Fruit fly (Drosophila melanogaster) whole organism, embryonic: Measurements from ENCODE around the gene CG4462.

Experiments used
- Atf6 ChIP-seq: fragments of 200-800 bp; sonication (Bioruptor generic); IDR thresholded peaks from 2 replicates; pipeline ENCODE4 v1.3.6; 2022; ENCODE audit warnings: missing biosample characterization, missing genetic modification characterization
- CG1024 ChIP-seq: fragments of 200-800 bp; sonication (Bioruptor generic); IDR thresholded peaks from 2 replicates; pipeline ENCODE4 v1.3.6; 2022; ENCODE audit warnings: missing biosample characterization, missing genetic modification characterization
- CG11504 ChIP-seq: fragments of 200-800 bp; sonication (Bioruptor generic); optimal IDR thresholded peaks from 3 replicates; lab custom pipeline; 2019; ENCODE audit warnings: missing biosample characterization, mild to moderate bottlenecking, missing genetic modification characterization, moderate library complexity
- CG11723 ChIP-seq: fragments of 200-800 bp; sonication (Bioruptor generic); optimal IDR thresholded peaks from 2 replicates; lab custom pipeline; 2017; ENCODE audit warnings: missing biosample characterization, mild to moderate bottlenecking, missing genetic modification characterization
- CG12299 ChIP-seq: fragments of 200-800 bp; sonication (Bioruptor generic); optimal IDR thresholded peaks from 2 replicates; lab custom pipeline; 2018; ENCODE audit warnings: missing biosample characterization, mild to moderate bottlenecking, missing genetic modification characterization
- CG12391 ChIP-seq: fragments of 200-800 bp; sonication (Bioruptor generic); optimal IDR thresholded peaks from 3 replicates; lab custom pipeline; 2018; ENCODE audit warnings: missing biosample characterization, mild to moderate bottlenecking, missing genetic modification characterization, moderate library complexity
- CG13424 ChIP-seq: fragments of 200-800 bp; sonication (Bioruptor generic); optimal IDR thresholded peaks from 2 replicates; lab custom pipeline; 2019; ENCODE audit warnings: missing biosample characterization, mild to moderate bottlenecking, missing genetic modification characterization, moderate library complexity
- CG15479 ChIP-seq: fragments of 200-800 bp; sonication (Bioruptor generic); optimal IDR thresholded peaks from 3 replicates; lab custom pipeline; 2019; ENCODE audit warnings: missing biosample characterization, mild to moderate bottlenecking, missing genetic modification characterization, moderate library complexity
- CG16813 ChIP-seq: fragments of 200-800 bp; sonication (Bioruptor generic); IDR thresholded peaks from 3 replicates; pipeline ENCODE4 v1.3.6; 2022; ENCODE audit warnings: missing biosample characterization, missing genetic modification characterization; ENCODE audit not compliant: partially characterized antibody
- CG3065 ChIP-seq: fragments of 200-800 bp; sonication (Bioruptor generic); optimal IDR thresholded peaks from 2 replicates; lab custom pipeline; 2016; ENCODE audit warnings: missing biosample characterization, missing genetic modification characterization
- CG33557 ChIP-seq: fragments of 200-800 bp; sonication (Bioruptor generic); optimal IDR thresholded peaks from 2 replicates; lab custom pipeline; 2019; ENCODE audit warnings: missing biosample characterization, mild to moderate bottlenecking, missing genetic modification characterization, moderate library complexity
- CG3838 ChIP-seq: fragments of 200-800 bp; sonication (Bioruptor generic); optimal IDR thresholded peaks from 3 replicates; lab custom pipeline; 2016; ENCODE audit warnings: missing biosample characterization, missing genetic modification characterization
- CG42726 ChIP-seq: fragments of 200-800 bp; sonication (Bioruptor generic); IDR thresholded peaks from 2 replicates; pipeline ENCODE4 v1.3.6; 2022; ENCODE audit warnings: missing biosample characterization, missing genetic modification characterization; ENCODE audit not compliant: partially characterized antibody
- CG43689 ChIP-seq: fragments of 200-800 bp; sonication (Bioruptor generic); IDR thresholded peaks from 2 replicates; pipeline ENCODE4 v1.3.6; 2022; ENCODE audit warnings: missing biosample characterization, missing genetic modification characterization
- CG6689 ChIP-seq: fragments of 200-800 bp; sonication (Bioruptor generic); IDR thresholded peaks from 2 replicates; pipeline ENCODE4 v1.3.6; 2022; ENCODE audit warnings: missing biosample characterization, missing genetic modification characterization
- CG7556 ChIP-seq: fragments of 200-800 bp; sonication (Bioruptor generic); optimal IDR thresholded peaks from 2 replicates; lab custom pipeline; 2017; ENCODE audit warnings: missing biosample characterization, mild to moderate bottlenecking, missing genetic modification characterization
- CG7963 ChIP-seq: fragments of 200-800 bp; sonication (Bioruptor generic); IDR thresholded peaks from 3 replicates; pipeline ENCODE4 v1.3.6; 2022; ENCODE audit warnings: missing biosample characterization, missing genetic modification characterization; ENCODE audit not compliant: partially characterized antibody
- CG9817 ChIP-seq: fragments of 200-800 bp; sonication (Bioruptor generic); optimal IDR thresholded peaks from 2 replicates; lab custom pipeline; 2018; ENCODE audit warnings: missing biosample characterization, mild to moderate bottlenecking, missing genetic modification characterization, moderate library complexity
- Doc3 ChIP-seq: fragments of 200-800 bp; sonication (Bioruptor generic); IDR thresholded peaks from 3 replicates; pipeline ENCODE4 v1.3.6; 2022; ENCODE audit warnings: missing biosample characterization, missing genetic modification characterization; ENCODE audit not compliant: partially characterized antibody
- Ets97D ChIP-seq: fragments of 200-800 bp; sonication (Bioruptor generic); optimal IDR thresholded peaks from 3 replicates; lab custom pipeline; 2016; ENCODE audit warnings: missing biosample characterization, missing genetic modification characterization
- HLH3B ChIP-seq: fragments of 200-800 bp; sonication (Bioruptor generic); IDR thresholded peaks from 2 replicates; pipeline ENCODE4 v1.3.6; 2022; ENCODE audit warnings: missing biosample characterization, missing genetic modification characterization
- HLH4C ChIP-seq: fragments of 200-800 bp; sonication (Bioruptor generic); IDR thresholded peaks from 3 replicates; pipeline ENCODE4 v1.3.6; 2022; ENCODE audit warnings: missing biosample characterization, missing genetic modification characterization; ENCODE audit not compliant: partially characterized antibody
- MESR4 ChIP-seq: fragments of 200-800 bp; sonication (Bioruptor generic); optimal IDR thresholded peaks from 2 replicates; lab custom pipeline; 2018; ENCODE audit warnings: missing biosample characterization, mild to moderate bottlenecking, missing genetic modification characterization, moderate library complexity
- NK7.1 ChIP-seq: fragments of 200-800 bp; sonication (Bioruptor generic); optimal IDR thresholded peaks from 3 replicates; lab custom pipeline; 2016; ENCODE audit warnings: missing biosample characterization, missing genetic modification characterization
- Rfx ChIP-seq: fragments of 200-800 bp; sonication (Bioruptor generic); IDR thresholded peaks from 2 replicates; pipeline ENCODE4 v1.3.6; 2022; ENCODE audit warnings: missing biosample characterization, missing genetic modification characterization
- Sin3A ChIP-seq: fragments of >200 bp; optimal IDR thresholded peaks from 2 replicates; lab custom pipeline; 2018
- Spps ChIP-seq: fragments of 200-800 bp; sonication (Bioruptor generic); optimal IDR thresholded peaks from 2 replicates; lab custom pipeline; 2018; ENCODE audit warnings: missing biosample characterization, mild to moderate bottlenecking, missing genetic modification characterization
- Ssrp ChIP-seq: fragments of 200-800 bp; sonication (Bioruptor generic); optimal IDR thresholded peaks from 2 replicates; lab custom pipeline; 2018; ENCODE audit warnings: missing biosample characterization, mild to moderate bottlenecking, missing genetic modification characterization, moderate library complexity
- TFAM ChIP-seq: fragments of 200-800 bp; sonication (Bioruptor generic); optimal IDR thresholded peaks from 2 replicates; lab custom pipeline; 2017; ENCODE audit warnings: missing biosample characterization, missing genetic modification characterization, inconsistent platforms
- btn ChIP-seq: fragments of 200-800 bp; sonication (Bioruptor generic); optimal IDR thresholded peaks from 2 replicates; lab custom pipeline; 2016; ENCODE audit warnings: missing biosample characterization, missing genetic modification characterization
- caup ChIP-seq: fragments of 200-800 bp; sonication (Bioruptor generic); optimal IDR thresholded peaks from 3 replicates; lab custom pipeline; 2017; ENCODE audit warnings: missing biosample characterization, mild to moderate bottlenecking, missing genetic modification characterization, moderate library complexity; ENCODE audit not compliant: severe bottlenecking
- chif ChIP-seq, 2 experiments: fragments of 200-800 bp; sonication (Bioruptor generic); optimal IDR thresholded peaks; 3 replicates each; lab custom pipeline; 2016; ENCODE audit warnings: missing biosample characterization in 2 of 2, missing genetic modification characterization in 2 of 2
- chinmo ChIP-seq: fragments of 200-800 bp; sonication (Bioruptor generic); IDR thresholded peaks from 4 replicates; pipeline ENCODE4 v1.3.6; 2022; ENCODE audit warnings: missing biosample characterization, missing genetic modification characterization; ENCODE audit not compliant: partially characterized antibody
- crol ChIP-seq: fragments of 200-800 bp; sonication (Bioruptor generic); IDR thresholded peaks from 2 replicates; pipeline ENCODE4 v1.3.6; 2022; ENCODE audit warnings: missing biosample characterization, missing genetic modification characterization
- fd102C ChIP-seq: fragments of 200-800 bp; sonication (Bioruptor generic); optimal IDR thresholded peaks from 2 replicates; lab custom pipeline; 2018; ENCODE audit warnings: missing biosample characterization, mild to moderate bottlenecking, missing genetic modification characterization, moderate library complexity
- gfzf ChIP-seq: fragments of 200-800 bp; sonication (Bioruptor generic); optimal IDR thresholded peaks from 2 replicates; lab custom pipeline; 2016; ENCODE audit warnings: missing biosample characterization, mild to moderate bottlenecking, missing genetic modification characterization, moderate library complexity
- grn ChIP-seq: fragments of 200-800 bp; sonication (Bioruptor generic); optimal IDR thresholded peaks from 3 replicates; lab custom pipeline; 2017; ENCODE audit warnings: missing biosample characterization, missing genetic modification characterization
- gsb ChIP-seq: fragments of 200-800 bp; sonication (Bioruptor generic); IDR thresholded peaks from 2 replicates; pipeline ENCODE4 v1.3.6; 2022; ENCODE audit warnings: missing biosample characterization, missing genetic modification characterization
- gt ChIP-seq: fragments of 200-800 bp; sonication (Bioruptor generic); IDR thresholded peaks from 2 replicates; pipeline ENCODE4 v1.3.6; 2022; ENCODE audit warnings: missing biosample characterization, missing genetic modification characterization
- ham ChIP-seq: fragments of 200-800 bp; sonication (Bioruptor generic); IDR thresholded peaks from 2 replicates; pipeline ENCODE4 v1.3.6; 2022; ENCODE audit warnings: missing biosample characterization, missing genetic modification characterization
- kni ChIP-seq: fragments of 200-800 bp; sonication (Bioruptor generic); optimal IDR thresholded peaks from 3 replicates; lab custom pipeline; 2017; ENCODE audit warnings: mild to moderate bottlenecking, missing biosample characterization, missing genetic modification reagents, missing genetic modification characterization
- pan ChIP-seq, 4 experiments: fragments of >200 bp in 3 of 4; fragments of 200-800 bp in 1 of 4; sonication (Bioruptor generic) in 1 of 4; optimal IDR thresholded peaks in 3 of 4; IDR thresholded peaks in 1 of 4; 2 replicates each; pipeline versions ENCODE4 v1.3.6 to Lab custom; 2017 to 2022; ENCODE audit warnings: missing biosample characterization in 2 of 4, missing genetic modification characterization in 2 of 4, mixed read lengths in 1 of 4
- prd ChIP-seq, 3 experiments: fragments of >200 bp in 2 of 3; fragments of 200-800 bp in 1 of 3; sonication (Bioruptor generic) in 1 of 3; optimal IDR thresholded peaks in 2 of 3; IDR thresholded peaks in 1 of 3; 2 replicates in 2 of 3; 3 replicates in 1 of 3; pipeline versions ENCODE4 v1.3.6 to Lab custom; 2017 to 2022; ENCODE audit warnings: missing biosample characterization in 1 of 3, missing genetic modification characterization in 1 of 3
- pros ChIP-seq: fragments of 200-800 bp; sonication (Bioruptor generic); optimal IDR thresholded peaks from 3 replicates; lab custom pipeline; 2019; ENCODE audit warnings: missing biosample characterization, mild to moderate bottlenecking, missing genetic modification characterization, moderate library complexity
- sim ChIP-seq: fragments of 200-800 bp; sonication (Bioruptor generic); IDR thresholded peaks from 2 replicates; pipeline ENCODE4 v1.3.6; 2022; ENCODE audit warnings: missing biosample characterization, missing genetic modification characterization
- unc-4 ChIP-seq: fragments of 200-800 bp; sonication (Bioruptor generic); IDR thresholded peaks from 2 replicates; pipeline ENCODE4 v1.3.6; 2022; ENCODE audit warnings: missing biosample characterization, missing genetic modification characterization; ENCODE audit not compliant: partially characterized antibody
- vnd ChIP-seq: fragments of 200-800 bp; sonication (Bioruptor generic); IDR thresholded peaks from 3 replicates; pipeline ENCODE4 v1.3.6; 2022; ENCODE audit warnings: missing biosample characterization, missing genetic modification characterization; ENCODE audit not compliant: partially characterized antibody
- zen ChIP-seq: fragments of 200-800 bp; sonication (Bioruptor generic); optimal IDR thresholded peaks from 3 replicates; lab custom pipeline; 2018; ENCODE audit warnings: missing biosample characterization, mild to moderate bottlenecking, missing genetic modification characterization, moderate library complexity

The CG4462 gene

DNA sequence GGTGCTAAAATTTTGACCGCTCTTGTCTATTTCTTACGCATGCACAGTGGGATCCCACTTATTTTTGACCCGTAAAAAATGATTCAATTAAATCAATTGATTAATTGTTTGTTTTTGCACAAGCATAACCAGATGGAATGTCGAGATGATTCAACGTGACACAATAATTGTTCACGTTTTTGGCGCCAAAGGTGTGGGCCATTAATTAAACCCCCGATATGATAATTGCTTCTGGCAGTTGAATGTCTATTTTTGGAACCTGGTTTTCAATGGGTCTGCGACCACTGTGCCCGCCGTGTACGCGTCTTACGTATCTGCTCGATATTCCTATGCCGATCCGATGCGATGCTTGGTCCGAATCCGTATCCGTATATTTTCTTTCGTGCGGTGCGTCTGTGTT, 33.1 kb downstream of the CG4462 start (continued):
- TF ChIP-seq gsb, result no peak; the same call in 1 of the 2 replicates
- peak; percentile 16 for TF ChIP-seq Ets97D (GFP tag; lab: Kevin White, UChicago)
- no peak for TF ChIP-seq CG16813 (GFP tag; lab: Robert Waterston, UW)
- TF ChIP-seq crol (GFP tag; lab: Robert Waterston, UW), result no peak
- TF ChIP-seq prd (optimal IDR thresholded peaks at IDR 0.05; lab: Kevin White, UChicago), result no peak
- TF ChIP-seq prd (GFP tag; IDR thresholded peaks at IDR 0.05; lab: Robert Waterston, UW), result peak; percentile 84
- no peak for TF ChIP-seq pros (GFP tag; lab: Kevin White, UChicago)
- peak; percentile 51 for TF ChIP-seq btn (GFP tag; lab: Kevin White, UChicago)
- TF ChIP-seq TFAM (GFP tag; lab: Kevin White, UChicago), result no peak
- TF ChIP-seq vnd (GFP tag; lab: Robert Waterston, UW), result 0 out of 3 replicates have a peak, but pooled peaks have one; percentile 40
- TF ChIP-seq Doc3, result no peak
- no peak for TF ChIP-seq zen (tag; lab: Kevin White, UChicago)
- TF ChIP-seq Spps, result peak; percentile 51
- TF ChIP-seq Ssrp (tag; lab: Kevin White, UChicago), result peak; percentile 61
- peak; percentile 52; the same call in 1 of the 2 replicates for TF ChIP-seq HLH3B
- TF ChIP-seq chinmo, result no peak
- TF ChIP-seq Rfx (GFP tag; lab: Robert Waterston, UW), result peak; percentile 85
- no peak for TF ChIP-seq NK7.1 (GFP tag; lab: Kevin White, UChicago)
- TF ChIP-seq ham, result no peak
- no peak for TF ChIP-seq fd102C (GFP tag; lab: Kevin White, UChicago)
- TF ChIP-seq CG6689 (GFP tag; lab: Robert Waterston, UW), result peak; percentile 81
- TF ChIP-seq CG9817 (tag; lab: Kevin White, UChicago), result peak; percentile 72
- TF ChIP-seq chif (GFP tag; optimal IDR thresholded peaks at IDR 0.05; lab: Kevin White, UChicago), result peak; percentile 35 to 52
- TF ChIP-seq CG1024 (GFP tag; lab: Robert Waterston, UW), result no peak
- peak; percentile 75; the same call in 1 of the 2 replicates for TF ChIP-seq Atf6 (GFP tag; lab: Robert Waterston, UW)
- TF ChIP-seq unc-4 (GFP tag; lab: Robert Waterston, UW), result no peak
- TF ChIP-seq gt, result peak; percentile 26; the same call in 1 of the 2 replicates
- TF ChIP-seq CG15479 (GFP tag; lab: Kevin White, UChicago), result no peak
- TF ChIP-seq grn, result no peak
- no peak for TF ChIP-seq sim (GFP tag; lab: Robert Waterston, UW)
- peak; percentile 40 for TF ChIP-seq CG33557 (GFP tag; lab: Kevin White, UChicago)
- TF ChIP-seq CG43689 (GFP tag; lab: Robert Waterston, UW), result peak; percentile 51
- no peak for TF ChIP-seq MESR4 (GFP tag; lab: Kevin White, UChicago)
- TF ChIP-seq CG7963 (GFP tag; lab: Robert Waterston, UW), result peak; percentile 34; the same call in 1 of the 3 replicates
- no peak for TF ChIP-seq Sin3A (lab: Kevin White, UChicago)
- TF ChIP-seq CG3838 (GFP tag; lab: Kevin White, UChicago), result no peak
- TF ChIP-seq CG42726 (GFP tag; lab: Robert Waterston, UW), result no peak
- TF ChIP-seq kni (GFP tag; lab: Kevin White, UChicago), result no peak
- TF ChIP-seq pan (optimal IDR thresholded peaks at IDR 0.05; lab: Kevin White, UChicago), result no peak
- peak in 1 of 2 experiments; percentile 84 for TF ChIP-seq pan (GFP tag; optimal IDR thresholded peaks at IDR 0.05 in 1 of 2, IDR thresholded peaks at IDR 0.05 in 1 of 2)
- no peak for TF ChIP-seq gfzf (GFP tag; lab: Kevin White, UChicago)
- peak; percentile 36 for TF ChIP-seq CG12299 (tag; lab: Kevin White, UChicago)
- TF ChIP-seq CG3065, result no peak
- TF ChIP-seq CG11723 (GFP tag; lab: Kevin White, UChicago), result peak; percentile 52
- peak; percentile 54 for TF ChIP-seq caup
- peak; percentile 40; the same call in 1 of the 3 replicates for TF ChIP-seq HLH4C (GFP tag; lab: Robert Waterston, UW)
- peak; percentile 68 for TF ChIP-seq CG13424 (tag; lab: Kevin White, UChicago)
- peak; percentile 62 for TF ChIP-seq CG7556 (GFP tag; lab: Kevin White, UChicago)
- peak; percentile 65 for TF ChIP-seq CG12391
- TF ChIP-seq CG11504 (tag; lab: Kevin White, UChicago), result peak; percentile 78
